Worm (Caenorhabditis elegans) whole organism, L4 larva: Measurements from ENCODE around the gene coh-3.
A peak's percentile ranks its signal among the peaks of the same experiment; 100 is the strongest.

Experiments
- D1046.2 ChIP-seq: fragments of 200-800 bp; sonication (Bioruptor generic); IDR thresholded peaks from 2 replicates; pipeline ENCODE4 v1.3.6; 2022; ENCODE audit warnings: missing genetic modification characterization, missing compliant biosample characterization
- T26A8.4 ChIP-seq: fragments of 200-800 bp; sonication (Bioruptor generic); IDR thresholded peaks from 2 replicates; pipeline ENCODE4 v1.3.6; 2022; ENCODE audit warnings: missing genetic modification characterization, missing compliant biosample characterization
- Y105C5A.15 ChIP-seq: fragments of 200-800 bp; sonication (Bioruptor generic); IDR thresholded peaks from 2 replicates; pipeline ENCODE4 v1.3.6; 2022; ENCODE audit warnings: missing genetic modification characterization, missing compliant biosample characterization
- Y48G9A.11 ChIP-seq: fragments of 200-800 bp; sonication (Bioruptor generic); IDR thresholded peaks from 2 replicates; pipeline ENCODE4 v1.3.6; 2022; ENCODE audit warnings: missing genetic modification reagents, missing genetic modification characterization, missing compliant biosample characterization
- ZK546.5 ChIP-seq, 2 experiments: sonication (generic microtip); optimal IDR thresholded peaks; 2 replicates each; lab custom pipeline; 2017; ENCODE audit warnings: missing biosample characterization in 2 of 2, missing genetic modification characterization in 2 of 2
- aha-1 ChIP-seq: fragments of 150-350 bp; peaks from one replicate; lab custom pipeline; 2014; ENCODE audit warnings: missing biosample characterization, missing genetic modification characterization
- ama-1 ChIP-seq: fragments of 150-350 bp; optimal IDR thresholded peaks from 2 replicates; lab custom pipeline; 2014; ENCODE audit warnings: inconsistent platforms, mixed read lengths
- arid-1 ChIP-seq: fragments of 200-800 bp; sonication (Bioruptor generic); conservative IDR thresholded peaks from 2 replicates; pipeline ENCODE4 v1.3.6; 2022; ENCODE audit warnings: missing genetic modification reagents, missing genetic modification characterization, missing compliant biosample characterization
- ceh-20 ChIP-seq: fragments of 200-800 bp; sonication (Bioruptor generic); IDR thresholded peaks from 2 replicates; pipeline ENCODE4 v1.3.6; 2022; ENCODE audit warnings: missing genetic modification reagents, missing genetic modification characterization, missing compliant biosample characterization
- ceh-28 ChIP-seq: fragments of 150-350 bp; optimal IDR thresholded peaks from 2 replicates; lab custom pipeline; 2014; ENCODE audit warnings: missing biosample characterization, missing genetic modification reagents, missing genetic modification characterization
- ceh-32 ChIP-seq: sonication (generic microtip); optimal IDR thresholded peaks from 2 replicates; lab custom pipeline; 2016; ENCODE audit warnings: mild to moderate bottlenecking, missing genetic modification characterization, missing compliant biosample characterization; ENCODE audit not compliant: poor library complexity
- ceh-62 ChIP-seq: sonication (generic microtip); optimal IDR thresholded peaks from 2 replicates; lab custom pipeline; 2017; ENCODE audit warnings: missing biosample characterization, missing genetic modification characterization
- ctbp-1 ChIP-seq: fragments of 200-800 bp; sonication (Bioruptor generic); IDR thresholded peaks from 2 replicates; pipeline ENCODE4 v1.3.6; 2022; ENCODE audit warnings: missing genetic modification reagents, missing genetic modification characterization, missing compliant biosample characterization
- daf-12 ChIP-seq: fragments of 150-350 bp; optimal IDR thresholded peaks from 2 replicates; lab custom pipeline; 2014; ENCODE audit warnings: missing biosample characterization, missing genetic modification reagents, missing genetic modification characterization
- daf-16 ChIP-seq, 3 experiments: sonication (generic microtip); optimal IDR thresholded peaks; 2 replicates each; lab custom pipeline; 2016 to 2017; ENCODE audit warnings: missing genetic modification characterization in 3 of 3, missing genetic modification reagents in 3 of 3, mild to moderate bottlenecking in 2 of 3, missing compliant biosample characterization in 2 of 3, missing biosample characterization in 1 of 3, moderate library complexity in 1 of 3
- dmd-8 ChIP-seq: fragments of 200-800 bp; sonication (Bioruptor generic); IDR thresholded peaks from 2 replicates; pipeline ENCODE4 v1.3.6; 2022; ENCODE audit warnings: missing genetic modification characterization, missing compliant biosample characterization
- dmd-9 ChIP-seq: fragments of 200-800 bp; sonication (Bioruptor generic); IDR thresholded peaks from 2 replicates; pipeline ENCODE4 v1.3.6; 2022; ENCODE audit warnings: missing genetic modification reagents, missing genetic modification characterization, missing compliant biosample characterization
- duxl-1 ChIP-seq: sonication (generic microtip); optimal IDR thresholded peaks from 2 replicates; lab custom pipeline; 2016; ENCODE audit warnings: mild to moderate bottlenecking, missing genetic modification characterization, moderate library complexity, missing compliant biosample characterization; ENCODE audit not compliant: poor library complexity
- egl-27 ChIP-seq: sonication (generic microtip); optimal IDR thresholded peaks from 3 replicates; lab custom pipeline; 2017; ENCODE audit warnings: missing biosample characterization, missing genetic modification reagents, missing genetic modification characterization
- egl-43 ChIP-seq: fragments of 200-800 bp; sonication (Bioruptor generic); IDR thresholded peaks from 2 replicates; pipeline ENCODE4 v1.3.6; 2022; ENCODE audit warnings: missing genetic modification reagents, missing genetic modification characterization, missing compliant biosample characterization
- fkh-10 ChIP-seq: fragments of 150-350 bp; optimal IDR thresholded peaks from 2 replicates; lab custom pipeline; 2014; ENCODE audit warnings: missing biosample characterization, missing genetic modification reagents, missing genetic modification characterization
- lim-7 ChIP-seq: fragments of 200-800 bp; sonication (Bioruptor generic); IDR thresholded peaks from 2 replicates; pipeline ENCODE4 v1.3.6; 2022; ENCODE audit warnings: missing genetic modification characterization, missing compliant biosample characterization
- lin-29 ChIP-seq: fragments of 200-800 bp; sonication (Bioruptor generic); IDR thresholded peaks from 2 replicates; pipeline ENCODE4 v1.3.6; 2022; ENCODE audit warnings: missing genetic modification reagents, missing genetic modification characterization, missing compliant biosample characterization
- lin-38 ChIP-seq: fragments of 200-800 bp; sonication (Bioruptor generic); IDR thresholded peaks from 2 replicates; pipeline ENCODE4 v1.3.6; 2022; ENCODE audit warnings: missing genetic modification reagents, missing genetic modification characterization, missing compliant biosample characterization
- lin-39 ChIP-seq: fragments of 150-350 bp; optimal IDR thresholded peaks from 2 replicates; lab custom pipeline; 2014; ENCODE audit warnings: missing biosample characterization, missing genetic modification reagents, missing genetic modification characterization
- lir-3 ChIP-seq: sonication (generic microtip); optimal IDR thresholded peaks from 2 replicates; lab custom pipeline; 2016; ENCODE audit warnings: mild to moderate bottlenecking, missing genetic modification characterization, missing compliant biosample characterization
- lsy-2 ChIP-seq, 2 experiments: fragments of 150-350 bp in 1 of 2; sonication (generic microtip) in 1 of 2; optimal IDR thresholded peaks; 2 replicates each; lab custom pipeline; 2014 to 2017; ENCODE audit warnings: missing biosample characterization in 2 of 2, missing genetic modification characterization in 2 of 2
- madf-9 ChIP-seq: fragments of 200-800 bp; sonication (Bioruptor generic); conservative IDR thresholded peaks from 2 replicates; pipeline ENCODE4 v1.3.6; 2022; ENCODE audit warnings: missing genetic modification reagents, missing genetic modification characterization, missing compliant biosample characterization
- mep-1 ChIP-seq: fragments of 150-350 bp; sonication (generic microtip); optimal IDR thresholded peaks from 3 replicates; lab custom pipeline; 2014; ENCODE audit warnings: missing biosample characterization, missing genetic modification characterization
- mxl-3 ChIP-seq: fragments of 200-800 bp; sonication (Bioruptor generic); optimal IDR thresholded peaks from 2 replicates; lab custom pipeline; 2018; ENCODE audit warnings: mild to moderate bottlenecking, missing genetic modification characterization, missing compliant biosample characterization
- nhr-102 ChIP-seq: sonication (generic microtip); optimal IDR thresholded peaks from 2 replicates; lab custom pipeline; 2016; ENCODE audit warnings: mild to moderate bottlenecking, missing genetic modification characterization, moderate library complexity, missing compliant biosample characterization
- nhr-237 ChIP-seq: sonication (generic microtip); optimal IDR thresholded peaks from 2 replicates; lab custom pipeline; 2017; ENCODE audit warnings: missing biosample characterization, missing genetic modification characterization
- nhr-41 ChIP-seq: fragments of 200-800 bp; sonication (Bioruptor generic); IDR thresholded peaks from 2 replicates; pipeline ENCODE4 v1.3.6; 2022; ENCODE audit warnings: missing genetic modification reagents, missing genetic modification characterization, missing compliant biosample characterization
- nhr-76 ChIP-seq: fragments of 150-350 bp; optimal IDR thresholded peaks from 2 replicates; lab custom pipeline; 2014; ENCODE audit warnings: missing biosample characterization, missing genetic modification characterization
- pha-4 ChIP-seq, 2 experiments: fragments of 150-350 bp in 1 of 2; fragments of 200-800 bp in 1 of 2; sonication (Bioruptor generic) in 1 of 2; IDR thresholded peaks in 1 of 2; optimal IDR thresholded peaks in 1 of 2; 2 replicates each; pipeline versions ENCODE4 v1.3.6 to Lab custom; 2014 to 2022; ENCODE audit warnings: missing genetic modification characterization in 2 of 2, missing genetic modification reagents in 2 of 2, missing biosample characterization in 1 of 2, missing compliant biosample characterization in 1 of 2
- rbr-2 ChIP-seq: sonication (generic microtip); optimal IDR thresholded peaks from 2 replicates; lab custom pipeline; 2016; ENCODE audit warnings: missing genotype, missing genetic modification characterization, missing compliant biosample characterization
- sdz-12 ChIP-seq: fragments of 200-800 bp; sonication (Bioruptor generic); optimal IDR thresholded peaks from 2 replicates; lab custom pipeline; 2018; ENCODE audit warnings: mild to moderate bottlenecking, missing genetic modification characterization, missing compliant biosample characterization
- set-16 ChIP-seq: fragments of 200-800 bp; sonication (Bioruptor generic); IDR thresholded peaks from 2 replicates; pipeline ENCODE4 v1.3.6; 2022; ENCODE audit warnings: missing genetic modification reagents, missing genetic modification characterization, missing compliant biosample characterization
- snpc-1.2 ChIP-seq: fragments of 200-800 bp; sonication (Bioruptor generic); IDR thresholded peaks from 2 replicates; pipeline ENCODE4 v1.3.6; 2022; ENCODE audit warnings: missing genetic modification reagents, missing genetic modification characterization, missing compliant biosample characterization
- spr-1 ChIP-seq: sonication (generic microtip); optimal IDR thresholded peaks from 2 replicates; lab custom pipeline; 2016; ENCODE audit warnings: mild to moderate bottlenecking, missing genetic modification characterization, missing compliant biosample characterization
- tra-1 ChIP-seq: fragments of 200-800 bp; sonication (Bioruptor generic); IDR thresholded peaks from 2 replicates; pipeline ENCODE4 v1.3.6; 2022; ENCODE audit warnings: missing genetic modification reagents, missing genetic modification characterization, missing compliant biosample characterization
- unc-130 ChIP-seq: sonication (generic microtip); optimal IDR thresholded peaks from 2 replicates; lab custom pipeline; 2016; ENCODE audit warnings: missing genetic modification reagents, missing genetic modification characterization, missing compliant biosample characterization
- vab-7 ChIP-seq: fragments of 200-800 bp; sonication (Bioruptor generic); IDR thresholded peaks from 2 replicates; pipeline ENCODE4 v1.3.6; 2022; ENCODE audit warnings: missing genetic modification reagents, missing genetic modification characterization, missing compliant biosample characterization
- zag-1 ChIP-seq: fragments of 150-350 bp; optimal IDR thresholded peaks from 2 replicates; lab custom pipeline; 2014; ENCODE audit warnings: missing biosample characterization, missing genetic modification characterization

coh-3 gene

ce11 chrV:14421325-14421724 lies 35.9 kb upstream of the coh-3 start, which contains the start of gene dhs-22 (continued):
- TF ChIP-seq vab-7 = no peak

- TF ChIP-seq egl-43 (GFP tag; lab: Robert Waterston, UW) = peak; percentile 54
- no peak for TF ChIP-seq ctbp-1 (GFP tag; lab: Robert Waterston, UW)
- TF ChIP-seq snpc-1.2 (GFP tag; lab: Robert Waterston, UW) = no peak
- TF ChIP-seq daf-12 (tag; lab: Kevin White, UChicago) = no peak
- TF ChIP-seq egl-27 (tag; lab: Kevin White, UChicago) = no peak
- TF ChIP-seq sdz-12 = no peak
- TF ChIP-seq nhr-76 = no peak
- 0 out of 2 replicates have a peak, but pooled peaks have one; percentile 6 for TF ChIP-seq arid-1 (GFP tag; lab: Robert Waterston, UW)
- no peak for TF ChIP-seq spr-1 (tag; lab: Kevin White, UChicago)
- TF ChIP-seq lir-3 (tag; lab: Kevin White, UChicago) = no peak
- no peak for TF ChIP-seq lim-7 (GFP tag; lab: Robert Waterston, UW)
- no peak for TF ChIP-seq unc-130
- no peak for TF ChIP-seq daf-16 (GFP tag; optimal IDR thresholded peaks at IDR 0.05; lab: Kevin White, UChicago)
- TF ChIP-seq daf-16 (tag; optimal IDR thresholded peaks at IDR 0.05; lab: Kevin White, UChicago) = no peak
- 0 out of 2 replicates have a peak, but pooled peaks have one; percentile 40 for TF ChIP-seq pha-4 (GFP tag; IDR thresholded peaks at IDR 0.05; lab: Robert Waterston, UW)
- TF ChIP-seq pha-4 (tag; optimal IDR thresholded peaks at IDR 0.05; lab: Kevin White, UChicago) = no peak
- no peak for TF ChIP-seq ZK546.5 (tag; optimal IDR thresholded peaks at IDR 0.05; lab: Kevin White, UChicago)
- peak; percentile 67 for TF ChIP-seq ama-1 (lab: Kevin White, UChicago)
- no peak for TF ChIP-seq set-16 (GFP tag; lab: Robert Waterston, UW)
- TF ChIP-seq aha-1 (tag; lab: Kevin White, UChicago) = peak; percentile 38
- no peak for TF ChIP-seq tra-1 (GFP tag; lab: Robert Waterston, UW)
- TF ChIP-seq ceh-62 (tag; lab: Kevin White, UChicago) = no peak
- no peak for TF ChIP-seq fkh-10 (GFP tag; lab: Kevin White, UChicago)
- TF ChIP-seq ceh-28 (tag; lab: Kevin White, UChicago) = no peak
- TF ChIP-seq mep-1 (tag; lab: Kevin White, UChicago) = no peak
- TF ChIP-seq ceh-32 (tag; lab: Kevin White, UChicago) = no peak
- no peak for TF ChIP-seq ceh-20 (GFP tag; lab: Robert Waterston, UW)
- TF ChIP-seq duxl-1 = no peak
- TF ChIP-seq mxl-3 (GFP tag; lab: Kevin White, UChicago) = no peak
- TF ChIP-seq lin-29 = no peak
- TF ChIP-seq dmd-9 = no peak
- TF ChIP-seq nhr-237 (tag; lab: Kevin White, UChicago) = no peak
- TF ChIP-seq lin-39 = no peak
- no peak for TF ChIP-seq zag-1 (tag; lab: Kevin White, UChicago)
- TF ChIP-seq T26A8.4 (GFP tag; lab: Robert Waterston, UW) = 0 out of 2 replicates have a peak, but pooled peaks have one; percentile 48
- TF ChIP-seq Y105C5A.15 (GFP tag; lab: Robert Waterston, UW) = 0 out of 2 replicates have a peak, but pooled peaks have one; percentile 12
- no peak for TF ChIP-seq lsy-2 (tag; optimal IDR thresholded peaks at IDR 0.05; lab: Kevin White, UChicago)
- TF ChIP-seq D1046.2 (GFP tag; lab: Robert Waterston, UW) = no peak
- no peak for TF ChIP-seq madf-9 (GFP tag; lab: Robert Waterston, UW)
- peak; percentile 15; the same call in 1 of the 2 replicates for TF ChIP-seq Y48G9A.11 (GFP tag; lab: Robert Waterston, UW)
- TF ChIP-seq nhr-41 = no peak
- peak; percentile 74 for TF ChIP-seq dmd-8 (GFP tag; lab: Robert Waterston, UW)
- TF ChIP-seq lin-38 (GFP tag; lab: Robert Waterston, UW) = peak; percentile 60
- peak; percentile 29 for TF ChIP-seq nhr-102 (tag; lab: Kevin White, UChicago)
- TF ChIP-seq rbr-2 = no peak
- TF ChIP-seq, all 104 proteins: peak for 11
Observed at ce11 chrV:14422317-14422716, 34.9 kb upstream of the coh-3 start, which contains the start of gene pas-1. Gene pas-1 (minus strand): TSS chrV:14422618.
